Worm (Caenorhabditis elegans): ENCODE data around the gene col-12.

DNA sequence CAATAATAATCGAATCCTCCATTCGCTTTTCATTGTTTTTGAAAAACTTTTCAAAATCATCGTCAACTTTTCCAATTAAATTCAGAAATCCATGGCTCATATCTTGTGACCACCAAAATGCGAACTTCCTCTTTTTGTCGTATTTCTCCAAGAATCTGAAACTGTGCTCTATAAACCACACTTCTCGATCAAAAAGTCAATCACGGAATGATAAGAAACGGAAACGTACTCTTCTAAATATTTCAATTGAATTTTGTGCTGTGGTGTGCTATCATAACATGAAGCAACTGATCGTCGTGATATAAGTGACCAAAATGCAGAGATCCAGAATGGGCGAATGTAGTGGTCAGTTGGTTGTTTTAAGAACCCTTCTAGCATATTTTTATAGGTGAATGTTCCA is 20.3 kb downstream of the col-12 start:
- no peak for TF ChIP-seq klf-2 (GFP tag; conservative IDR thresholded peaks at IDR 0.05)
- no peak for TF ChIP-seq flt-1 (GFP tag; IDR thresholded peaks at IDR 0.05)
- TF ChIP-seq cog-1 (tag; optimal IDR thresholded peaks at IDR 0.05) = no peak
